Worm (Caenorhabditis elegans) whole organism, L1 larva: ENCODE results near the gene F01E11.3.

Experiments
- C34B4.2 ChIP-seq: sonication (generic microtip); optimal IDR thresholded peaks from 2 replicates; lab custom pipeline; 2017; ENCODE audit warnings: mild to moderate bottlenecking, missing genetic modification characterization, missing compliant biosample characterization
- F16B12.6 ChIP-seq: fragments of 150-350 bp; optimal IDR thresholded peaks from 2 replicates; lab custom pipeline; 2014; ENCODE audit warnings: missing biosample characterization, missing genetic modification characterization
- Y116A8C.19 ChIP-seq: sonication (generic microtip); optimal IDR thresholded peaks from 2 replicates; lab custom pipeline; 2016; ENCODE audit warnings: missing compliant biosample characterization, missing genetic modification characterization, borderline replicate concordance
- aha-1 ChIP-seq: fragments of 150-350 bp; optimal IDR thresholded peaks from 2 replicates; lab custom pipeline; 2014; ENCODE audit warnings: missing biosample characterization, missing genetic modification characterization
- alr-1 ChIP-seq: fragments of 200-800 bp; sonication (Bioruptor generic); optimal IDR thresholded peaks from 2 replicates; lab custom pipeline; 2018; ENCODE audit warnings: borderline replicate concordance, mild to moderate bottlenecking, missing genetic modification characterization, missing compliant biosample characterization
- ceh-63 ChIP-seq: fragments of 200-800 bp; sonication (Bioruptor generic); optimal IDR thresholded peaks from 2 replicates; lab custom pipeline; 2018; ENCODE audit warnings: mild to moderate bottlenecking, missing genetic modification characterization, missing compliant biosample characterization
- ceh-8 ChIP-seq: fragments of 200-800 bp; sonication (Bioruptor generic); optimal IDR thresholded peaks from 2 replicates; lab custom pipeline; 2018; ENCODE audit warnings: mild to moderate bottlenecking, missing genetic modification characterization, moderate library complexity, missing compliant biosample characterization
- ceh-82 ChIP-seq, 3 experiments: fragments of 150-350 bp in 1 of 3; sonication (generic microtip) in 2 of 3; optimal IDR thresholded peaks; 2 replicates each; lab custom pipeline; 2014 to 2017; ENCODE audit warnings: missing biosample characterization in 3 of 3, missing genetic modification characterization in 3 of 3
- ceh-88 ChIP-seq: fragments of 200-800 bp; sonication (Bioruptor generic); IDR thresholded peaks from 2 replicates; pipeline ENCODE4 v1.3.6; 2022; ENCODE audit warnings: missing genetic modification characterization, missing compliant biosample characterization
- dsc-1 ChIP-seq: sonication (generic microtip); optimal IDR thresholded peaks from 2 replicates; lab custom pipeline; 2016; ENCODE audit warnings: mild to moderate bottlenecking, missing genetic modification characterization, missing compliant biosample characterization
- efl-1 ChIP-seq, 4 experiments: fragments of 150-350 bp; optimal IDR thresholded peaks in 3 of 4; peaks in 1 of 4; 1 replicate in 1 of 4; 2 replicates in 3 of 4; lab custom pipeline; 2014; ENCODE audit warnings: missing biosample characterization in 2 of 4, missing genetic modification characterization in 2 of 4, missing genetic modification reagents in 2 of 4
- egl-13 ChIP-seq: sonication (generic microtip); optimal IDR thresholded peaks from 2 replicates; lab custom pipeline; 2016; ENCODE audit warnings: missing genotype, missing genetic modification reagents, missing genetic modification characterization, missing compliant biosample characterization
- egl-27 ChIP-seq, 2 experiments: fragments of 150-350 bp in 1 of 2; sonication (generic microtip); optimal IDR thresholded peaks; 3 replicates each; lab custom pipeline; 2017 to 2018; ENCODE audit warnings: missing biosample characterization in 2 of 2, missing genetic modification characterization in 2 of 2, missing genetic modification reagents in 2 of 2
- elt-3 ChIP-seq, 6 experiments: fragments of 150-350 bp in 1 of 6; sonication (generic microtip); optimal IDR thresholded peaks; 2 replicates each; lab custom pipeline; 2017 to 2018; ENCODE audit warnings: missing biosample characterization in 6 of 6, missing genetic modification characterization in 6 of 6, inconsistent platforms in 1 of 6
- fkh-4 ChIP-seq: sonication (generic microtip); optimal IDR thresholded peaks from 2 replicates; lab custom pipeline; 2016; ENCODE audit warnings: missing compliant biosample characterization, missing genetic modification characterization, borderline replicate concordance
- grh-1 ChIP-seq: fragments of 200-800 bp; sonication (Bioruptor generic); IDR thresholded peaks from 2 replicates; pipeline ENCODE4 v1.3.6; 2022; ENCODE audit warnings: missing genetic modification reagents, missing genetic modification characterization, missing compliant biosample characterization
- hpl-2 ChIP-seq: fragments of 150-350 bp; optimal IDR thresholded peaks from 2 replicates; lab custom pipeline; 2014; ENCODE audit warnings: missing biosample characterization, missing genetic modification reagents, missing genetic modification characterization
- irx-1 ChIP-seq: sonication (generic microtip); optimal IDR thresholded peaks from 2 replicates; lab custom pipeline; 2016; ENCODE audit warnings: missing genetic modification characterization, missing compliant biosample characterization
- isw-1 ChIP-seq: fragments of 200-800 bp; sonication (Bioruptor generic); IDR thresholded peaks from 2 replicates; pipeline ENCODE4 v1.3.6; 2022; ENCODE audit warnings: missing genetic modification characterization, missing compliant biosample characterization
- jun-1 ChIP-seq: fragments of 150-350 bp; optimal IDR thresholded peaks from 2 replicates; lab custom pipeline; 2014; ENCODE audit warnings: missing biosample characterization, missing genetic modification reagents, missing genetic modification characterization
- lin-13 ChIP-seq: fragments of 150-350 bp; optimal IDR thresholded peaks from 2 replicates; lab custom pipeline; 2014; ENCODE audit warnings: missing biosample characterization, missing genetic modification reagents, missing genetic modification characterization
- lin-14 ChIP-seq: fragments of 200-800 bp; sonication (Bioruptor generic); optimal IDR thresholded peaks from 2 replicates; lab custom pipeline; 2018; ENCODE audit warnings: mild to moderate bottlenecking, missing genetic modification characterization, moderate library complexity, missing compliant biosample characterization
- lin-39 ChIP-seq: fragments of 150-350 bp; optimal IDR thresholded peaks from 2 replicates; lab custom pipeline; 2014; ENCODE audit warnings: missing biosample characterization, missing genetic modification reagents, missing genetic modification characterization
- lsy-2 ChIP-seq, 2 experiments: fragments of 150-350 bp; optimal IDR thresholded peaks; 2 replicates each; lab custom pipeline; 2014; ENCODE audit warnings: missing biosample characterization in 2 of 2, missing genetic modification characterization in 2 of 2
- nhr-11 ChIP-seq: fragments of 150-350 bp; optimal IDR thresholded peaks from 2 replicates; lab custom pipeline; 2014; ENCODE audit warnings: missing biosample characterization, missing genetic modification characterization
- nhr-20 ChIP-seq: sonication (generic microtip); optimal IDR thresholded peaks from 2 replicates; lab custom pipeline; 2016; ENCODE audit warnings: mild to moderate bottlenecking, missing genetic modification characterization, missing compliant biosample characterization
- nhr-71 ChIP-seq: sonication (generic microtip); optimal IDR thresholded peaks from 2 replicates; lab custom pipeline; 2016; ENCODE audit warnings: mild to moderate bottlenecking, missing genetic modification characterization, moderate library complexity, missing compliant biosample characterization
- nhr-84 ChIP-seq: sonication (generic microtip); optimal IDR thresholded peaks from 2 replicates; lab custom pipeline; 2017; ENCODE audit warnings: missing biosample characterization, missing genetic modification characterization
- nhr-85 ChIP-seq: sonication (generic microtip); peaks from one replicate; lab custom pipeline; 2016; ENCODE audit warnings: missing genetic modification characterization, inconsistent platforms, missing compliant biosample characterization
- nhr-90 ChIP-seq: sonication (generic microtip); optimal IDR thresholded peaks from 2 replicates; lab custom pipeline; 2016; ENCODE audit warnings: mild to moderate bottlenecking, missing genetic modification characterization, missing compliant biosample characterization; ENCODE audit not compliant: poor library complexity
- pax-3 ChIP-seq: fragments of 200-800 bp; sonication (Bioruptor generic); optimal IDR thresholded peaks from 2 replicates; lab custom pipeline; 2018; ENCODE audit warnings: mild to moderate bottlenecking, missing genetic modification characterization, moderate library complexity, missing compliant biosample characterization
- skn-1 ChIP-seq: fragments of 150-350 bp; optimal IDR thresholded peaks from 2 replicates; lab custom pipeline; 2014; ENCODE audit warnings: missing biosample characterization, missing genetic modification characterization
- snpc-4 ChIP-seq: fragments of 150-350 bp; optimal IDR thresholded peaks from 2 replicates; lab custom pipeline; 2014; ENCODE audit warnings: missing biosample characterization, missing genetic modification characterization
- sup-37 ChIP-seq: fragments of 200-800 bp; sonication (Bioruptor generic); optimal IDR thresholded peaks from 2 replicates; lab custom pipeline; 2018; ENCODE audit warnings: mild to moderate bottlenecking, missing genetic modification characterization, missing compliant biosample characterization
- tbx-2 ChIP-seq: sonication (generic microtip); optimal IDR thresholded peaks from 2 replicates; lab custom pipeline; 2016; ENCODE audit warnings: missing genetic modification characterization, missing compliant biosample characterization
- vab-15 ChIP-seq: sonication (generic microtip); optimal IDR thresholded peaks from 2 replicates; lab custom pipeline; 2017; ENCODE audit warnings: missing genotype, mild to moderate bottlenecking, missing genetic modification characterization, missing compliant biosample characterization
- xbp-1 ChIP-seq: sonication (generic microtip); optimal IDR thresholded peaks from 2 replicates; lab custom pipeline; 2016; ENCODE audit warnings: missing genetic modification characterization, missing compliant biosample characterization
- ztf-4 ChIP-seq: fragments of 150-350 bp; optimal IDR thresholded peaks from 2 replicates; lab custom pipeline; 2014; ENCODE audit warnings: missing biosample characterization, missing genetic modification characterization

Gene F01E11.3

DNA sequence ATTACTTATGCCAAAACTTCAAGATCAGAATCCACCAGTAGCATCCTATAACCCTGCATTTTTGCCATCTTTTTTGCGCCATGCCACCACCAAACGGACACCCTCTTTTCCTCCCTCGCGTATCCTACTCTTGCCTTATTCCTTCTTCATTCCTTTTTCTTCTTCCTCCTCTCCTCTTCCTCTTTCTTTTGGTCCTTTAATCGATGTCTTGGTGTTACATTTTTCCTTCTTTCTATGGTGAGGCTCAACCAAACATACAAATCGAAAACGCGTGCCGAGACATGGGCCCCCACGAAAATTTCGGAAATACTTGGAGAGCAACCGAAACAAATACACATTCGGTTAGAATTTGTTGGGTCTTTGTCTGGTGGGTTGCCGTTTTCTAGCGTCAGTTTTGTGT lies 4.1 kb downstream of the F01E11.3 start:
- no peak for TF ChIP-seq lsy-2 (tag; optimal IDR thresholded peaks at IDR 0.05; lab: Kevin White, UChicago)
- no peak for TF ChIP-seq efl-1 (optimal IDR thresholded peaks at IDR 0.05; lab: Kevin White, UChicago)
- peak in 1 of 2 experiments; percentile 83 for TF ChIP-seq efl-1 (GFP tag; optimal IDR thresholded peaks at IDR 0.05 in 1 of 2; lab: Kevin White, UChicago)
- no peak for TF ChIP-seq aha-1
- TF ChIP-seq nhr-90 (tag; lab: Kevin White, UChicago): no peak
- TF ChIP-seq ceh-82 (tag; optimal IDR thresholded peaks at IDR 0.05; lab: Kevin White, UChicago): peak in 1 of 3 experiments; percentile 19
- TF ChIP-seq egl-13 (tag; lab: Kevin White, UChicago): no peak
- no peak for TF ChIP-seq egl-27 (tag; optimal IDR thresholded peaks at IDR 0.05; lab: Kevin White, UChicago)
- TF ChIP-seq lin-13 (GFP tag; lab: Kevin White, UChicago): no peak
- no peak for TF ChIP-seq pax-3 (tag; lab: Kevin White, UChicago)
- no peak for TF ChIP-seq ztf-4
- TF ChIP-seq lin-14 (GFP tag; lab: Kevin White, UChicago): peak; percentile 69
- TF ChIP-seq F16B12.6: no peak
- TF ChIP-seq xbp-1: no peak
- no peak for TF ChIP-seq skn-1
- TF ChIP-seq nhr-85 (tag; lab: Kevin White, UChicago): no peak
- no peak for TF ChIP-seq C34B4.2 (tag; lab: Kevin White, UChicago)
- no peak for TF ChIP-seq tbx-2 (tag; lab: Kevin White, UChicago)

- TF ChIP-seq fkh-4 (no peak), grh-1 (GFP tag; lab: Robert Waterston, UW) (no peak), jun-1 (tag; lab: Kevin White, UChicago) (no peak), dsc-1 (peak; percentile 80)
Measured at ce11 chrX:6988212-6988611, 21.1 kb downstream of the F01E11.3 start.

- TF ChIP-seq nhr-84 (no peak), irx-1 (tag; lab: Kevin White, UChicago) (no peak), sup-37 (GFP tag; lab: Kevin White, UChicago) (no peak), alr-1 (tag; lab: Kevin White, UChicago) (no peak), ceh-63 (no peak), hpl-2 (GFP tag; lab: Kevin White, UChicago) (no peak), elt-3 (tag; optimal IDR thresholded peaks at IDR 0.05; lab: Kevin White, UChicago) (no peak), ceh-8 (GFP tag; lab: Kevin White, UChicago) (no peak), lin-39 (tag; lab: Kevin White, UChicago) (no peak), dsc-1 (no peak), ceh-82 (tag; optimal IDR thresholded peaks at IDR 0.05; lab: Kevin White, UChicago) (no peak), snpc-4 (tag; lab: Kevin White, UChicago) (no peak), vab-15 (tag; lab: Kevin White, UChicago) (no peak), isw-1 (GFP tag; lab: Robert Waterston, UW) (no peak), nhr-71 (tag; lab: Kevin White, UChicago) (no peak), nhr-20 (no peak), C34B4.2 (tag; lab: Kevin White, UChicago) (no peak), tbx-2 (tag; lab: Kevin White, UChicago) (no peak), Y116A8C.19 (no peak), ceh-88 (GFP tag; lab: Robert Waterston, UW) (no peak)
Measured at ce11 chrX:6989342-6989741, 22.2 kb downstream of the F01E11.3 start, which contains the start of gene F01E11.18. Gene F01E11.18, plus strand, starts transcription at chrX:6989642.

ce11 chrX:6991427-6991826 lies 24.3 kb downstream of the F01E11.3 start, which contains the start of gene ugt-57:
Gene ugt-57, plus strand, starts transcription at chrX:6991727.
- no peak for TF ChIP-seq nhr-11 (tag; lab: Kevin White, UChicago)
- TF ChIP-seq, all 84 proteins: peak for 0
